Worm (Caenorhabditis elegans) whole organism, mixed stage, embryonic: ENCODE data around the gene F09F9.2.

Source experiments
- M03D4.4 ChIP-seq: sonication (generic microtip); optimal IDR thresholded peaks from 2 replicates; lab custom pipeline; 2017; ENCODE audit warnings: mild to moderate bottlenecking, missing genetic modification characterization, missing compliant biosample characterization
- bed-3 ChIP-seq: fragments of 200-800 bp; sonication (Bioruptor generic); optimal IDR thresholded peaks from 3 replicates; lab custom pipeline; 2018; ENCODE audit warnings: mild to moderate bottlenecking, missing genetic modification characterization, moderate library complexity, missing compliant biosample characterization
- blmp-1 ChIP-seq: fragments of 150-350 bp; optimal IDR thresholded peaks from 2 replicates; lab custom pipeline; 2014; ENCODE audit warnings: missing biosample characterization, missing genetic modification characterization
- ceh-39 ChIP-seq: fragments of 150-350 bp; optimal IDR thresholded peaks from 2 replicates; lab custom pipeline; 2014; ENCODE audit warnings: missing biosample characterization, missing genetic modification characterization
- ceh-43 ChIP-seq: fragments of 200-800 bp; sonication (Bioruptor generic); optimal IDR thresholded peaks from 2 replicates; lab custom pipeline; 2018; ENCODE audit warnings: mild to moderate bottlenecking, missing genetic modification characterization, moderate library complexity, missing compliant biosample characterization
- ceh-83 ChIP-seq: fragments of 200-800 bp; sonication (Bioruptor generic); optimal IDR thresholded peaks from 2 replicates; lab custom pipeline; 2018; ENCODE audit warnings: mild to moderate bottlenecking, missing genetic modification characterization, missing compliant biosample characterization
- ces-1 ChIP-seq: fragments of 150-350 bp; optimal IDR thresholded peaks from 2 replicates; lab custom pipeline; 2014; ENCODE audit warnings: missing biosample characterization, missing genetic modification reagents, missing genetic modification characterization
- drap-1 ChIP-seq: fragments of 200-800 bp; sonication (Bioruptor generic); optimal IDR thresholded peaks from 3 replicates; lab custom pipeline; 2018; ENCODE audit warnings: mild to moderate bottlenecking, missing genetic modification characterization, missing compliant biosample characterization
- elt-3 ChIP-seq: fragments of 150-350 bp; optimal IDR thresholded peaks from 2 replicates; lab custom pipeline; 2014; ENCODE audit warnings: missing biosample characterization, missing genetic modification characterization
- flh-1 ChIP-seq: fragments of 200-800 bp; sonication (Bioruptor generic); optimal IDR thresholded peaks from 2 replicates; lab custom pipeline; 2018; ENCODE audit warnings: mild to moderate bottlenecking, missing genetic modification characterization, moderate library complexity, missing compliant biosample characterization
- ham-2 ChIP-seq: fragments of 200-800 bp; sonication (Bioruptor generic); optimal IDR thresholded peaks from 2 replicates; lab custom pipeline; 2018; ENCODE audit warnings: mild to moderate bottlenecking, missing genetic modification characterization, missing compliant biosample characterization
- hlh-1 ChIP-seq: fragments of 150-350 bp; optimal IDR thresholded peaks from 2 replicates; lab custom pipeline; 2014; ENCODE audit warnings: missing biosample characterization, missing genetic modification reagents, missing genetic modification characterization
- lin-13 ChIP-seq: fragments of 150-350 bp; optimal IDR thresholded peaks from 2 replicates; lab custom pipeline; 2014; ENCODE audit warnings: missing biosample characterization, missing genetic modification characterization
- lin-32 ChIP-seq: fragments of 200-800 bp; sonication (Bioruptor generic); optimal IDR thresholded peaks from 2 replicates; lab custom pipeline; 2018; ENCODE audit warnings: mild to moderate bottlenecking, missing genetic modification characterization, missing compliant biosample characterization
- lsy-2 ChIP-seq: fragments of 150-350 bp; optimal IDR thresholded peaks from 2 replicates; lab custom pipeline; 2014; ENCODE audit warnings: missing biosample characterization, missing genetic modification characterization
- mab-5 ChIP-seq: fragments of 150-350 bp; optimal IDR thresholded peaks from 2 replicates; lab custom pipeline; 2014; ENCODE audit warnings: missing biosample characterization, missing genetic modification characterization
- mls-2 ChIP-seq: sonication (generic microtip); optimal IDR thresholded peaks from 2 replicates; lab custom pipeline; 2016; ENCODE audit warnings: mild to moderate bottlenecking, missing genetic modification characterization, moderate library complexity, missing compliant biosample characterization
- nhr-12 ChIP-seq: fragments of 150-350 bp; optimal IDR thresholded peaks from 2 replicates; lab custom pipeline; 2014; ENCODE audit warnings: missing biosample characterization, missing genetic modification characterization
- nhr-2 ChIP-seq: fragments of 150-350 bp; optimal IDR thresholded peaks from 2 replicates; lab custom pipeline; 2014; ENCODE audit warnings: missing biosample characterization, missing genetic modification characterization
- nhr-237 ChIP-seq: fragments of 150-350 bp; optimal IDR thresholded peaks from 2 replicates; lab custom pipeline; 2014; ENCODE audit warnings: missing biosample characterization, missing genetic modification characterization
- nhr-28 ChIP-seq: fragments of 150-350 bp; optimal IDR thresholded peaks from 2 replicates; lab custom pipeline; 2014; ENCODE audit warnings: missing biosample characterization, missing genetic modification characterization
- nhr-76 ChIP-seq: sonication (generic microtip); optimal IDR thresholded peaks from 2 replicates; lab custom pipeline; 2017; ENCODE audit warnings: missing biosample characterization, missing genetic modification characterization
- pha-4 ChIP-seq: fragments of 150-350 bp; optimal IDR thresholded peaks from 2 replicates; lab custom pipeline; 2018; ENCODE audit warnings: missing biosample characterization, missing genetic modification reagents, missing genetic modification characterization
- sem-2 ChIP-seq: fragments of 200-800 bp; sonication (Bioruptor generic); optimal IDR thresholded peaks from 2 replicates; lab custom pipeline; 2018; ENCODE audit warnings: mild to moderate bottlenecking, missing genetic modification characterization, missing compliant biosample characterization
- snpc-4 ChIP-seq: fragments of 150-350 bp; optimal IDR thresholded peaks from 2 replicates; lab custom pipeline; 2014; ENCODE audit warnings: missing biosample characterization, missing genetic modification characterization
- sptf-1 ChIP-seq: sonication (generic microtip); optimal IDR thresholded peaks from 2 replicates; lab custom pipeline; 2017; ENCODE audit warnings: mild to moderate bottlenecking, missing genetic modification characterization, moderate library complexity, missing compliant biosample characterization
- unc-120 ChIP-seq: sonication (generic microtip); optimal IDR thresholded peaks from 2 replicates; lab custom pipeline; 2017; ENCODE audit warnings: missing genetic modification characterization, missing compliant biosample characterization; ENCODE audit not compliant: poor library complexity, severe bottlenecking
- unc-39 ChIP-seq: fragments of 150-350 bp; optimal IDR thresholded peaks from 2 replicates; lab custom pipeline; 2014; ENCODE audit warnings: missing biosample characterization, missing genetic modification characterization
- zip-8 ChIP-seq: fragments of 150-350 bp; optimal IDR thresholded peaks from 2 replicates; lab custom pipeline; 2014; ENCODE audit warnings: missing biosample characterization, missing genetic modification characterization
- ztf-11 ChIP-seq: fragments of 150-350 bp; optimal IDR thresholded peaks from 2 replicates; lab custom pipeline; 2014; ENCODE audit warnings: missing biosample characterization, missing genetic modification characterization

F09F9.2 gene

DNA sequence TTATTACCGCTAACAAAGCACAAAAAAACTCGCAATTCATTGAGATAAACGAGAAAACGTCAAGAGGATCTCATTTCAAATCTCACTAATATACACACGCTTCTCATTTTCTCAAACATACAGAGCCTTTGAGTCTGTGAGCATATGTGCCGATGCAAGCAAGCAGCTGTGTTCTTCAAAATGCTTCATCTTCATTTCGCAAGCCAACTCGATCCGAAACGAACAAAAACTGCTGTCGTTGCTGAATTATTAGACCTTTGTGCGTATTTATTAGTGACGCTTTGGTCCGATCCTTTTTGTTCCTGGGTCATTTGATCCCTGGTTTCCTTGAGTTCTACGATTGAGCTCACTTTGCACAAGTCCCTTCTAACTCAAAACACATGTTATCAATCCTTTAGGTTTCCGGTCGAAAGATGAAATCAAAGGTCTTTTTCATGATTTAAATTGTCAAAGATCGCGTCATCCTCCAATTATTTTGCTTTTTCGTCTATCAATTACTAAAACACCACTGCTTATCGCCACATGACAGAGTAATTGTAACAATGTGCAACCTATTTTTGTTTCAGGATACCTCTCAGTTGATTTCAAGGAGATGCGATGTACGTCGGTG, 4.2 kb downstream of the F09F9.2 start, which contains the start of gene R02E4.2:
TSS of gene R02E4.2 (plus strand) at position 560 of the 610 bp plus-strand sequence.
- TF ChIP-seq blmp-1 (tag; lab: Kevin White, UChicago), result no peak
- TF ChIP-seq M03D4.4, result no peak
- TF ChIP-seq unc-120 (tag; lab: Kevin White, UChicago), result peak; percentile 14
- no peak for TF ChIP-seq zip-8 (tag; lab: Kevin White, UChicago)
- no peak for TF ChIP-seq ceh-43 (GFP tag; lab: Kevin White, UChicago)
- TF ChIP-seq sptf-1, result no peak
- no peak for TF ChIP-seq bed-3 (GFP tag; lab: Kevin White, UChicago)
- TF ChIP-seq hlh-1 (tag; lab: Kevin White, UChicago), result peak; percentile 59
- no peak for TF ChIP-seq ceh-83 (GFP tag; lab: Kevin White, UChicago)
- no peak for TF ChIP-seq unc-39 (tag; lab: Kevin White, UChicago)
- no peak for TF ChIP-seq mab-5 (tag; lab: Kevin White, UChicago)
- TF ChIP-seq drap-1 (GFP tag; lab: Kevin White, UChicago), result no peak
- no peak for TF ChIP-seq nhr-237 (tag; lab: Kevin White, UChicago)
- TF ChIP-seq lin-32, result no peak

ce11 chrX:4104435-4104834, 6.8 kb downstream of the F09F9.2 start, which contains the start of gene R02E4.1:
TSS of gene R02E4.1 (minus strand) at chrX:4104535.
- TF ChIP-seq mab-5 (tag; lab: Kevin White, UChicago) (no peak), bed-3 (GFP tag; lab: Kevin White, UChicago) (no peak), nhr-237 (tag; lab: Kevin White, UChicago) (no peak), ham-2 (GFP tag; lab: Kevin White, UChicago) (no peak), unc-120 (tag; lab: Kevin White, UChicago) (no peak), ces-1 (GFP tag; lab: Kevin White, UChicago) (no peak), lsy-2 (no peak), nhr-12 (tag; lab: Kevin White, UChicago) (no peak), sptf-1 (no peak), elt-3 (tag; lab: Kevin White, UChicago) (no peak), mls-2 (no peak), pha-4 (tag; lab: Kevin White, UChicago) (no peak), nhr-76 (tag; lab: Kevin White, UChicago) (no peak), ceh-39 (no peak), lin-13 (tag; lab: Kevin White, UChicago) (no peak), nhr-28 (no peak), drap-1 (GFP tag; lab: Kevin White, UChicago) (no peak), sem-2 (GFP tag; lab: Kevin White, UChicago) (no peak), flh-1 (no peak)
- TF ChIP-seq, all 35 proteins: peak for 0

DNA sequence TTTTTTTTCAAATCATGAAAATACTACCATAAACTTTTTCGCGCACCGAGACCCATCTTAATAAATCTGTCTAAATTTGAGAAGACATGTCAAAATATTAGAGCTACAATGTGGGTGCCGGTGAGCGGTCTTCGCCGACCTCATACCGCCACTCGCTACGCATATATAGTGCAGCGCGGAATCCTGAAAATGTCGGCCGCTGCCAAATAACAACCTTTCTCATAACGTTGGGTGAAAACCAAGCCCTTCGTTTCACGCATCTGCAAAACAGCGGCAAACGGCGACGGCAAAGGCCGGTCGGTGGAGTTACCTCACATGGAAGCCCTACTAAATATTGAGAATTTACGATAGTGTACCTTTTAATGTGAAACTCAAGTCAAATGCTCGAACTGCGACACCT, 8.2 kb downstream of the F09F9.2 start:
- TF ChIP-seq nhr-76 (tag; lab: Kevin White, UChicago), result no peak
- no peak for TF ChIP-seq bed-3 (GFP tag; lab: Kevin White, UChicago)
- no peak for TF ChIP-seq nhr-2
- no peak for TF ChIP-seq flh-1
- TF ChIP-seq lsy-2, result no peak
- TF ChIP-seq lin-13 (tag; lab: Kevin White, UChicago), result no peak
- TF ChIP-seq ceh-39, result no peak

- TF ChIP-seq ceh-83 (GFP tag; lab: Kevin White, UChicago) (no peak), ceh-39 (no peak), unc-39 (tag; lab: Kevin White, UChicago) (no peak), bed-3 (GFP tag; lab: Kevin White, UChicago) (no peak), sem-2 (GFP tag; lab: Kevin White, UChicago) (no peak), M03D4.4 (no peak), ztf-11 (no peak), ceh-43 (GFP tag; lab: Kevin White, UChicago) (no peak), sptf-1 (no peak), lin-13 (tag; lab: Kevin White, UChicago) (no peak), ces-1 (GFP tag; lab: Kevin White, UChicago) (no peak), nhr-28 (no peak), lsy-2 (no peak), nhr-2 (no peak)
Observed at ce11 chrX:4102075-4102598, 9.1 kb downstream of the F09F9.2 start, which contains the start of gene R02E4.3. TSS of gene R02E4.3 (minus strand) at chrX:4102125.

- TF ChIP-seq ceh-39 (no peak), nhr-237 (tag; lab: Kevin White, UChicago) (no peak), sptf-1 (no peak), nhr-76 (tag; lab: Kevin White, UChicago) (no peak), pha-4 (tag; lab: Kevin White, UChicago) (no peak), lin-32 (no peak), drap-1 (GFP tag; lab: Kevin White, UChicago) (no peak), snpc-4 (tag; lab: Kevin White, UChicago) (no peak), nhr-28 (no peak), blmp-1 (tag; lab: Kevin White, UChicago) (no peak)
Observed at ce11 chrX:4101213-4101612, 10.0 kb downstream of the F09F9.2 start.
